Fruit fly (Drosophila melanogaster) ovary, adult (tissue): ENCODE measurements around the gene Elo68beta.
A peak's percentile ranks its signal among the peaks of the same experiment; 100 is the strongest.
"Not testable (repeated sequence)": the region's sequence is repeated elsewhere in the genome, so short reads cannot be mapped to it uniquely, and the experiment has no call there.

Experiments
- CG17801 ChIP-seq: fragments of 200-800 bp; optimal IDR thresholded peaks from 2 replicates; lab custom pipeline; 2019; ENCODE audit warnings: missing biosample characterization, mild to moderate bottlenecking, missing genetic modification characterization, moderate library complexity; ENCODE audit not compliant: partially characterized antibody

Elo68beta gene

dm6 chr3L:11101598-11101997 lies at the start of gene Elo68beta:
Gene Elo68beta, minus strand, starts transcription at chr3L:11101698.
- TF ChIP-seq CG17801 (GFP tag; lab: Kevin White, UChicago), result no peak

dm6 chr3L:11150735-11151287 lies 49.3 kb upstream of the Elo68beta start, which contains the start of gene CG6216:
Gene CG6216, minus strand, starts transcription at chr3L:11150785.
- TF ChIP-seq CG17801 (GFP tag; lab: Kevin White, UChicago), result no peak

- TF ChIP-seq CG17801 (GFP tag; lab: Kevin White, UChicago), result no peak
Measured at dm6 chr3L:11148478-11149251, 47.2 kb upstream of the Elo68beta start.

dm6 chr3L:11147675-11148074 lies 46.2 kb upstream of the Elo68beta start:
- TF ChIP-seq CG17801 (GFP tag; lab: Kevin White, UChicago), result no peak

- no peak for TF ChIP-seq CG17801 (GFP tag; lab: Kevin White, UChicago)
Measured at dm6 chr3L:11145065-11145464, 43.6 kb upstream of the Elo68beta start.

dm6 chr3L:11138862-11139261 lies 37.4 kb upstream of the Elo68beta start:
- TF ChIP-seq CG17801 (GFP tag; lab: Kevin White, UChicago), result no peak

dm6 chr3L:11136349-11136748 lies 34.9 kb upstream of the Elo68beta start:
- TF ChIP-seq CG17801 (GFP tag; lab: Kevin White, UChicago), result no peak

- no peak for TF ChIP-seq CG17801 (GFP tag; lab: Kevin White, UChicago)
Measured at dm6 chr3L:11135846-11136245, 34.3 kb upstream of the Elo68beta start, which contains the start of gene IRSp53. Gene IRSp53, plus strand, starts transcription at chr3L:11136049.

dm6 chr3L:11134886-11135285 lies 33.4 kb upstream of the Elo68beta start, which contains the start of gene CG14143:
Gene CG14143, plus strand, starts transcription at chr3L:11134987.
- not testable (repeated sequence) for TF ChIP-seq CG17801 (GFP tag; lab: Kevin White, UChicago)

- TF ChIP-seq CG17801 (GFP tag; lab: Kevin White, UChicago), result not testable (repeated sequence)
Measured at dm6 chr3L:11132055-11132454, 30.6 kb upstream of the Elo68beta start, which contains the start of gene CG32074. Gene CG32074, minus strand, starts transcription at chr3L:11132322.

dm6 chr3L:11130535-11130934 lies 29.0 kb upstream of the Elo68beta start, which contains the start of gene nol:
Gene nol, plus strand, starts transcription at chr3L:11130835.
- no peak for TF ChIP-seq CG17801 (GFP tag; lab: Kevin White, UChicago)

dm6 chr3L:11125636-11126532 lies 24.4 kb upstream of the Elo68beta start:
- TF ChIP-seq CG17801 (GFP tag; lab: Kevin White, UChicago), result peak; percentile 72

dm6 chr3L:11124841-11125240 lies 23.3 kb upstream of the Elo68beta start:
- no peak for TF ChIP-seq CG17801 (GFP tag; lab: Kevin White, UChicago)

dm6 chr3L:11124439-11124838 lies 22.9 kb upstream of the Elo68beta start:
- TF ChIP-seq CG17801 (GFP tag; lab: Kevin White, UChicago), result no peak
